Fruit fly (Drosophila melanogaster): ENCODE data around the gene hyx.

- no peak for TF ChIP-seq Ets97D (GFP tag; optimal IDR thresholded peaks at IDR 0.05)
- no peak for TF ChIP-seq lov (optimal IDR thresholded peaks at IDR 0.05)
- no peak for TF ChIP-seq lov (GFP tag; IDR thresholded peaks at IDR 0.05)
- no peak for TF ChIP-seq slp2 (GFP tag; optimal IDR thresholded peaks at IDR 0.05)
- TF ChIP-seq CG16779 (GFP tag; IDR thresholded peaks at IDR 0.05) = no peak
- no peak for TF ChIP-seq jumu (GFP tag; optimal IDR thresholded peaks at IDR 0.05)
- TF ChIP-seq Rx (GFP tag; IDR thresholded peaks at IDR 0.05) = no peak
- no peak for TF ChIP-seq CG9876 (GFP tag; optimal IDR thresholded peaks at IDR 0.05)
- TF ChIP-seq CG34224 (GFP tag; IDR thresholded peaks at IDR 0.05; ENCODE audit: partially characterized antibody) = no peak
- TF ChIP-seq CG11696 (GFP tag; IDR thresholded peaks at IDR 0.05) = no peak
Measured at dm6 chr3R:9030006-9030749, 8.4 kb upstream of the hyx start.
